Worm (Caenorhabditis elegans) whole organism, L2 larva: Measurements from ENCODE around the gene ZC190.7.

Experiments
- crh-2 ChIP-seq: sonication (generic microtip); optimal IDR thresholded peaks from 2 replicates; lab custom pipeline; 2017; ENCODE audit warnings: missing biosample characterization, missing genetic modification characterization
- egl-27 ChIP-seq: sonication (generic microtip); optimal IDR thresholded peaks from 3 replicates; lab custom pipeline; 2017; ENCODE audit warnings: missing biosample characterization, missing genetic modification reagents, missing genetic modification characterization
- fos-1 ChIP-seq: fragments of 150-350 bp; optimal IDR thresholded peaks from 2 replicates; lab custom pipeline; 2014; ENCODE audit warnings: missing biosample characterization, missing genetic modification characterization
- nhr-237 ChIP-seq: fragments of 150-350 bp; optimal IDR thresholded peaks from 2 replicates; lab custom pipeline; 2014; ENCODE audit warnings: missing biosample characterization, missing genetic modification characterization
- unc-62 ChIP-seq: fragments of 150-350 bp; optimal IDR thresholded peaks from 2 replicates; lab custom pipeline; 2014; ENCODE audit warnings: missing biosample characterization, missing genetic modification reagents, missing genetic modification characterization
- ztf-4 ChIP-seq: fragments of 150-350 bp; optimal IDR thresholded peaks from 2 replicates; lab custom pipeline; 2014; ENCODE audit warnings: missing biosample characterization, missing genetic modification characterization

ce11 chrV:8663023-8663422, 23.6 kb downstream of the ZC190.7 start:
- TF ChIP-seq fos-1 = no peak
- TF ChIP-seq unc-62 (GFP tag; lab: Kevin White, UChicago) = no peak
- no peak for TF ChIP-seq nhr-237 (tag; lab: Kevin White, UChicago)
- TF ChIP-seq ztf-4 = no peak
- TF ChIP-seq egl-27 = no peak
- TF ChIP-seq crh-2 = no peak
